Fruit fly (Drosophila melanogaster): ENCODE measurements around the gene Pcp.

Pcp gene

dm6 chr2L:7056189-7056926 is 34.9 kb downstream of the Pcp start, which contains the start of gene Mnn1 (continued):
- TF ChIP-seq dac (GFP tag; optimal IDR thresholded peaks at IDR 0.05), result no peak
- no peak for TF ChIP-seq Hr4 (GFP tag; optimal IDR thresholded peaks at IDR 0.05)
- no peak for TF ChIP-seq CG32006 (GFP tag; optimal IDR thresholded peaks at IDR 0.05)
- TF ChIP-seq topi (GFP tag; optimal IDR thresholded peaks at IDR 0.05), result peak; percentile 49
- no peak for TF ChIP-seq ss (GFP tag; optimal IDR thresholded peaks at IDR 0.05)
- TF ChIP-seq CG8119 (GFP tag; IDR thresholded peaks at IDR 0.05), result peak; percentile 63; the same call in 2 of the 3 replicates
- TF ChIP-seq Blimp-1 (GFP tag; optimal IDR thresholded peaks at IDR 0.05), result peak; percentile 77
- no peak for TF ChIP-seq CG8319 (GFP tag; optimal IDR thresholded peaks at IDR 0.05)
- no peak for TF ChIP-seq CG7368 (GFP tag; optimal IDR thresholded peaks at IDR 0.05)
- TF ChIP-seq Eip78C (GFP tag), result peak; percentile 76
- no peak for TF ChIP-seq spab (GFP tag; optimal IDR thresholded peaks at IDR 0.05)
- no peak for TF ChIP-seq Sox15 (GFP tag; optimal IDR thresholded peaks at IDR 0.05)
- no peak for TF ChIP-seq CG10669 (GFP tag; optimal IDR thresholded peaks at IDR 0.05)
- TF ChIP-seq cyc (GFP tag; optimal IDR thresholded peaks at IDR 0.05), result peak; percentile 23
- TF ChIP-seq CG9139 (GFP tag; optimal IDR thresholded peaks at IDR 0.05), result no peak
- TF ChIP-seq CG15336 (GFP tag; IDR thresholded peaks at IDR 0.05), result 0 out of 2 replicates have a peak, but pooled peaks have one; percentile 10

- no peak for TF ChIP-seq CG11902 (GFP tag; optimal IDR thresholded peaks at IDR 0.05)
- no peak for TF ChIP-seq fd59A (GFP tag; optimal IDR thresholded peaks at IDR 0.05)
- TF ChIP-seq Lpt (GFP tag; optimal IDR thresholded peaks at IDR 0.05), result no peak
- no peak for TF ChIP-seq CG31627 (GFP tag; optimal IDR thresholded peaks at IDR 0.05)
- TF ChIP-seq Blimp-1 (GFP tag; optimal IDR thresholded peaks at IDR 0.05), result no peak
- no peak for TF ChIP-seq fkh (GFP tag; optimal IDR thresholded peaks at IDR 0.05)
- no peak for TF ChIP-seq salr (GFP tag; optimal IDR thresholded peaks at IDR 0.05)
- no peak for TF ChIP-seq eg (GFP tag; IDR thresholded peaks at IDR 0.05)
- no peak for TF ChIP-seq CG6854 (GFP tag; optimal IDR thresholded peaks at IDR 0.05)
These were observed 39.3 kb downstream of the Pcp start, which contains the start of gene Mst27D for dm6 chr2L:7060751-7061150. Mst27D (minus strand) TSS chr2L:7060851.

- no peak for TF ChIP-seq lz (GFP tag; optimal IDR thresholded peaks at IDR 0.05)
- peak; percentile 85 for TF ChIP-seq CG6808 (GFP tag; optimal IDR thresholded peaks at IDR 0.05)
- no peak for TF ChIP-seq OdsH (GFP tag; optimal IDR thresholded peaks at IDR 0.05)
- no peak for TF ChIP-seq net (GFP tag; optimal IDR thresholded peaks at IDR 0.05)
- peak; percentile 24 for TF ChIP-seq topi (GFP tag; optimal IDR thresholded peaks at IDR 0.05)
- TF ChIP-seq spab (GFP tag; optimal IDR thresholded peaks at IDR 0.05), result no peak
- peak; percentile 12 for TF ChIP-seq esn (GFP tag; optimal IDR thresholded peaks at IDR 0.05)
- TF ChIP-seq ss (GFP tag; optimal IDR thresholded peaks at IDR 0.05), result no peak
These were observed 42.3 kb downstream of the Pcp start, which contains the start of gene Sem1 for dm6 chr2L:7063721-7064179. Sem1 (plus strand) TSS chr2L:7063986.

- TF ChIP-seq CG8319 (GFP tag; optimal IDR thresholded peaks at IDR 0.05), result no peak
- TF ChIP-seq Eip75B (GFP tag; optimal IDR thresholded peaks at IDR 0.05), result no peak
- no peak for TF ChIP-seq CG16779 (tag; optimal IDR thresholded peaks at IDR 0.05)
- TF ChIP-seq acj6 (GFP tag; optimal IDR thresholded peaks at IDR 0.05), result no peak
- no peak for TF ChIP-seq esn (GFP tag; optimal IDR thresholded peaks at IDR 0.05)
- peak; percentile 98 for TF ChIP-seq CG1621 (tag; optimal IDR thresholded peaks at IDR 0.05)
- peak; percentile 12 for TF ChIP-seq dsx (GFP tag; optimal IDR thresholded peaks at IDR 0.05; ENCODE audit: poor library complexity, severe bottlenecking)
These were observed 44.2 kb downstream of the Pcp start, which contains the start of gene Nuf2 for dm6 chr2L:7065687-7066086. Nuf2 (minus strand) TSS chr2L:7065837.
